Fruit fly (Drosophila melanogaster) whole organism, embryonic: ENCODE results near the gene CG12516.

Source experiments
- Ada2b ChIP-seq: fragments of 200-800 bp; sonication (Bioruptor generic); IDR thresholded peaks from 2 replicates; pipeline ENCODE4 v1.3.6; 2022; ENCODE audit warnings: missing biosample characterization, missing genetic modification characterization
- CG10267 ChIP-seq: fragments of 200-800 bp; sonication (Bioruptor generic); optimal IDR thresholded peaks from 2 replicates; lab custom pipeline; 2018; ENCODE audit warnings: missing biosample characterization, mild to moderate bottlenecking, missing genetic modification characterization, moderate library complexity
- CG11560 ChIP-seq: fragments of 200-800 bp; sonication (Bioruptor generic); IDR thresholded peaks from 3 replicates; pipeline ENCODE4 v1.3.6; 2022; ENCODE audit warnings: missing biosample characterization, missing genetic modification characterization
- CG12071 ChIP-seq: fragments of 200-800 bp; sonication (Bioruptor generic); optimal IDR thresholded peaks from 3 replicates; lab custom pipeline; 2018; ENCODE audit warnings: missing biosample characterization, mild to moderate bottlenecking, missing genetic modification characterization
- CG12659 ChIP-seq: fragments of 200-800 bp; sonication (Bioruptor generic); optimal IDR thresholded peaks from 3 replicates; lab custom pipeline; 2017; ENCODE audit warnings: mild to moderate bottlenecking, missing biosample characterization, missing genetic modification reagents, missing genetic modification characterization
- CG1603 ChIP-seq: fragments of 200-800 bp; sonication (Bioruptor generic); optimal IDR thresholded peaks from 2 replicates; lab custom pipeline; 2019; ENCODE audit warnings: missing biosample characterization, mild to moderate bottlenecking, missing genetic modification characterization, moderate library complexity
- CG16863 ChIP-seq: fragments of 200-800 bp; sonication (Bioruptor generic); optimal IDR thresholded peaks from 3 replicates; lab custom pipeline; 2016; ENCODE audit warnings: missing biosample characterization, missing genetic modification characterization
- CG18262 ChIP-seq: fragments of 200-800 bp; optimal IDR thresholded peaks from 3 replicates; lab custom pipeline; 2019; ENCODE audit warnings: missing biosample characterization, mild to moderate bottlenecking, missing genetic modification characterization, moderate library complexity
- CG2712 ChIP-seq: fragments of 200-800 bp; optimal IDR thresholded peaks from 3 replicates; lab custom pipeline; 2019; ENCODE audit warnings: missing biosample characterization, mild to moderate bottlenecking, missing genetic modification characterization, moderate library complexity
- CG31224 ChIP-seq: fragments of 200-800 bp; sonication (Bioruptor generic); IDR thresholded peaks from 2 replicates; pipeline ENCODE4 v1.3.6; 2022; ENCODE audit warnings: missing biosample characterization, missing genetic modification characterization
- CG42726 ChIP-seq: fragments of 200-800 bp; sonication (Bioruptor generic); IDR thresholded peaks from 2 replicates; pipeline ENCODE4 v1.3.6; 2022; ENCODE audit warnings: missing biosample characterization, missing genetic modification characterization; ENCODE audit not compliant: partially characterized antibody
- CG4424 ChIP-seq: fragments of 200-800 bp; sonication (Bioruptor generic); optimal IDR thresholded peaks from 3 replicates; lab custom pipeline; 2016; ENCODE audit warnings: missing biosample characterization, missing genetic modification characterization
- CG4820 ChIP-seq: fragments of 200-800 bp; sonication (Bioruptor generic); optimal IDR thresholded peaks from 3 replicates; lab custom pipeline; 2016; ENCODE audit warnings: missing biosample characterization, missing genetic modification characterization
- CG5180 ChIP-seq: fragments of 200-800 bp; sonication (Bioruptor generic); optimal IDR thresholded peaks from 3 replicates; lab custom pipeline; 2017; ENCODE audit warnings: missing biosample characterization, missing genetic modification characterization, mild to moderate bottlenecking, moderate library complexity, missing genetic modification reagents
- CG7839 ChIP-seq: fragments of 200-800 bp; sonication (Bioruptor generic); optimal IDR thresholded peaks from 3 replicates; lab custom pipeline; 2018; ENCODE audit warnings: missing biosample characterization, mild to moderate bottlenecking, missing genetic modification characterization, moderate library complexity
- CG7987 ChIP-seq: fragments of 200-800 bp; sonication (Bioruptor generic); optimal IDR thresholded peaks from 2 replicates; lab custom pipeline; 2018; ENCODE audit warnings: missing biosample characterization, mild to moderate bottlenecking, missing genetic modification characterization, moderate library complexity
- CG8290 ChIP-seq, 3 experiments: fragments of 200-800 bp; sonication (Bioruptor generic); optimal IDR thresholded peaks; 2 replicates each; lab custom pipeline; 2016 to 2019; ENCODE audit warnings: missing biosample characterization in 3 of 3, missing genetic modification characterization in 3 of 3, mild to moderate bottlenecking in 2 of 3, moderate library complexity in 1 of 3
- CG9932 ChIP-seq: fragments of 200-800 bp; sonication (Bioruptor generic); IDR thresholded peaks from 2 replicates; pipeline ENCODE4 v1.3.6; 2022; ENCODE audit warnings: missing biosample characterization, missing genetic modification characterization
- Chrac-16 ChIP-seq: fragments of 200-800 bp; sonication (Bioruptor generic); optimal IDR thresholded peaks from 3 replicates; lab custom pipeline; 2016; ENCODE audit warnings: missing biosample characterization, missing genetic modification characterization
- Dp ChIP-seq: fragments of 200-800 bp; sonication (Bioruptor generic); optimal IDR thresholded peaks from 2 replicates; lab custom pipeline; 2018; ENCODE audit warnings: missing biosample characterization, mild to moderate bottlenecking, missing genetic modification characterization, moderate library complexity
- Lhr ChIP-seq: fragments of 200-800 bp; sonication (Bioruptor generic); optimal IDR thresholded peaks from 3 replicates; lab custom pipeline; 2017; ENCODE audit warnings: mild to moderate bottlenecking, missing biosample characterization, missing genetic modification reagents, missing genetic modification characterization
- Nf-YC ChIP-seq: fragments of 200-800 bp; optimal IDR thresholded peaks from 3 replicates; lab custom pipeline; 2019; ENCODE audit warnings: missing biosample characterization, mild to moderate bottlenecking, missing genetic modification characterization, moderate library complexity
- Pdp1 ChIP-seq, 2 experiments: fragments of 200-800 bp; sonication (Bioruptor generic); optimal IDR thresholded peaks; 3 replicates each; lab custom pipeline; 2016; ENCODE audit warnings: missing biosample characterization in 2 of 2, missing genetic modification characterization in 2 of 2, mild to moderate bottlenecking in 1 of 2, moderate library complexity in 1 of 2
- Stat92E ChIP-seq, 3 experiments: fragments of >200 bp in 2 of 3; fragments of 200-800 bp in 1 of 3; sonication (Bioruptor generic) in 1 of 3; optimal IDR thresholded peaks; 2 replicates each; lab custom pipeline; 2017 to 2019; ENCODE audit warnings: missing biosample characterization in 3 of 3, missing genetic modification characterization in 3 of 3, mild to moderate bottlenecking in 1 of 3, moderate library complexity in 1 of 3
- Usf ChIP-seq: fragments of 200-800 bp; sonication (Bioruptor generic); optimal IDR thresholded peaks from 2 replicates; lab custom pipeline; 2017; ENCODE audit warnings: missing genotype, missing biosample characterization, missing genetic modification characterization
- abd-A ChIP-seq: fragments of 200-800 bp; sonication (Bioruptor generic); optimal IDR thresholded peaks from 3 replicates; lab custom pipeline; 2019; ENCODE audit warnings: missing biosample characterization, mild to moderate bottlenecking, missing genetic modification characterization, moderate library complexity
- aop ChIP-seq: fragments of 200-800 bp; sonication (Bioruptor generic); IDR thresholded peaks from 2 replicates; pipeline ENCODE4 v1.3.6; 2022; ENCODE audit warnings: missing biosample characterization, missing genetic modification characterization
- bbx ChIP-seq: fragments of 200-800 bp; sonication (Bioruptor generic); IDR thresholded peaks from 2 replicates; pipeline ENCODE4 v1.3.6; 2022; ENCODE audit warnings: missing biosample characterization, missing genetic modification characterization; ENCODE audit not compliant: partially characterized antibody
- br ChIP-seq: fragments of >200 bp; optimal IDR thresholded peaks from 2 replicates; lab custom pipeline; 2017
- chinmo ChIP-seq: fragments of 200-800 bp; sonication (Bioruptor generic); IDR thresholded peaks from 4 replicates; pipeline ENCODE4 v1.3.6; 2022; ENCODE audit warnings: missing biosample characterization, missing genetic modification characterization; ENCODE audit not compliant: partially characterized antibody
- crol ChIP-seq: fragments of 200-800 bp; sonication (Bioruptor generic); IDR thresholded peaks from 2 replicates; pipeline ENCODE4 v1.3.6; 2022; ENCODE audit warnings: missing biosample characterization, missing genetic modification characterization
- da ChIP-seq: fragments of 200-800 bp; sonication (Bioruptor generic); optimal IDR thresholded peaks from 2 replicates; lab custom pipeline; 2016; ENCODE audit warnings: missing biosample characterization, missing genetic modification characterization
- lov ChIP-seq, 2 experiments: fragments of 200-800 bp in 1 of 2; fragments of >200 bp in 1 of 2; sonication (Bioruptor generic) in 1 of 2; IDR thresholded peaks in 1 of 2; optimal IDR thresholded peaks in 1 of 2; 2 replicates in 1 of 2; 3 replicates in 1 of 2; pipeline versions ENCODE4 v1.3.6 to Lab custom; 2017 to 2022; ENCODE audit warnings: missing biosample characterization in 1 of 2, missing genetic modification characterization in 1 of 2
- maf-S ChIP-seq: fragments of 200-800 bp; sonication (Bioruptor generic); optimal IDR thresholded peaks from 2 replicates; lab custom pipeline; 2016; ENCODE audit warnings: missing biosample characterization, missing genetic modification characterization
- pb ChIP-seq: fragments of 200-800 bp; sonication (Bioruptor generic); optimal IDR thresholded peaks from 3 replicates; lab custom pipeline; 2016; ENCODE audit warnings: missing biosample characterization, missing genetic modification characterization
- peb ChIP-seq: fragments of 200-800 bp; sonication (Bioruptor generic); IDR thresholded peaks from 2 replicates; pipeline ENCODE4 v1.3.6; 2022; ENCODE audit warnings: missing biosample characterization, missing genetic modification characterization
- pho ChIP-seq: fragments of 200-800 bp; sonication (Bioruptor generic); optimal IDR thresholded peaks from 2 replicates; lab custom pipeline; 2016; ENCODE audit warnings: missing biosample characterization, missing genetic modification characterization
- pita ChIP-seq: fragments of 200-800 bp; sonication (Bioruptor generic); optimal IDR thresholded peaks from 2 replicates; lab custom pipeline; 2017; ENCODE audit warnings: missing biosample characterization, mild to moderate bottlenecking, missing genetic modification characterization
- pnt ChIP-seq: fragments of 200-800 bp; sonication (Bioruptor generic); optimal IDR thresholded peaks from 3 replicates; lab custom pipeline; 2016; ENCODE audit warnings: missing biosample characterization, missing genetic modification characterization
- ranshi ChIP-seq: fragments of 200-800 bp; sonication (Bioruptor generic); IDR thresholded peaks from 2 replicates; pipeline ENCODE4 v1.3.6; 2022; ENCODE audit warnings: missing biosample characterization, missing genetic modification characterization
- repo ChIP-seq: fragments of 200-800 bp; sonication (Bioruptor generic); optimal IDR thresholded peaks from 2 replicates; lab custom pipeline; 2016; ENCODE audit warnings: missing biosample characterization, missing genetic modification characterization
- slbo ChIP-seq: fragments of 200-800 bp; sonication (Bioruptor generic); IDR thresholded peaks from 2 replicates; pipeline ENCODE4 v1.3.6; 2022; ENCODE audit warnings: missing biosample characterization, missing genetic modification characterization
- stwl ChIP-seq: fragments of 200-800 bp; sonication (Bioruptor generic); optimal IDR thresholded peaks from 3 replicates; lab custom pipeline; 2018; ENCODE audit warnings: missing biosample characterization, mild to moderate bottlenecking, missing genetic modification characterization, moderate library complexity
- tup ChIP-seq: fragments of 200-800 bp; sonication (Bioruptor generic); optimal IDR thresholded peaks from 2 replicates; lab custom pipeline; 2016; ENCODE audit warnings: missing biosample characterization, mild to moderate bottlenecking, missing genetic modification characterization, moderate library complexity
- unpg ChIP-seq: fragments of 200-800 bp; sonication (Bioruptor generic); optimal IDR thresholded peaks from 3 replicates; lab custom pipeline; 2018; ENCODE audit warnings: missing biosample characterization, mild to moderate bottlenecking, missing genetic modification characterization, moderate library complexity
- wdn ChIP-seq: fragments of 200-800 bp; sonication (Bioruptor generic); IDR thresholded peaks from 2 replicates; pipeline ENCODE4 v1.3.6; 2022; ENCODE audit warnings: missing biosample characterization, missing genetic modification characterization
- zf30C ChIP-seq: fragments of 200-800 bp; sonication (Bioruptor generic); optimal IDR thresholded peaks from 3 replicates; lab custom pipeline; 2018; ENCODE audit warnings: missing biosample characterization, mild to moderate bottlenecking, missing genetic modification characterization

CG12516 gene

dm6 chr3R:28336046-28336771, 31.8 kb upstream of the CG12516 start, which contains the start of gene larp (continued):
- TF ChIP-seq CG5180 (GFP tag; lab: Kevin White, UChicago) (no peak), CG4424 (GFP tag; lab: Kevin White, UChicago) (peak; percentile 76), unpg (peak; percentile 47), pnt (GFP tag; lab: Kevin White, UChicago) (peak; percentile 18), abd-A (tag; lab: Kevin White, UChicago) (no peak), chinmo (peak; percentile 53; the same call in 2 of the 4 replicates), crol (GFP tag; lab: Robert Waterston, UW) (0 out of 2 replicates have a peak, but pooled peaks have one; percentile 15), CG9932 (GFP tag; lab: Robert Waterston, UW) (peak; percentile 94), CG4820 (GFP tag; lab: Kevin White, UChicago) (peak; percentile 39), pho (GFP tag; lab: Kevin White, UChicago) (peak; percentile 70), tup (GFP tag; lab: Kevin White, UChicago) (peak; percentile 38), bbx (GFP tag; lab: Robert Waterston, UW) (peak; percentile 97), CG16863 (GFP tag; lab: Kevin White, UChicago) (peak; percentile 40), peb (no peak), aop (GFP tag; lab: Robert Waterston, UW) (peak; percentile 31; the same call in 1 of the 2 replicates), CG12071 (GFP tag; lab: Kevin White, UChicago) (no peak), Pdp1 (GFP tag; optimal IDR thresholded peaks at IDR 0.05; lab: Kevin White, UChicago) (peak; percentile 68 to 76), ranshi (GFP tag; lab: Robert Waterston, UW) (peak; percentile 79), stwl (tag; lab: Kevin White, UChicago) (peak; percentile 55), CG10267 (tag; lab: Kevin White, UChicago) (peak; percentile 39), lov (optimal IDR thresholded peaks at IDR 0.05; lab: Kevin White, UChicago) (no peak), lov (GFP tag; IDR thresholded peaks at IDR 0.05; lab: Robert Waterston, UW) (0 out of 3 replicates have a peak, but pooled peaks have one; percentile 28), br (lab: Kevin White, UChicago) (no peak), CG42726 (peak; percentile 97), CG12659 (GFP tag; lab: Kevin White, UChicago) (peak; percentile 77), CG31224 (GFP tag; lab: Robert Waterston, UW) (peak; percentile 50; the same call in 1 of the 2 replicates), Stat92E (GFP tag; optimal IDR thresholded peaks at IDR 0.05; lab: Kevin White, UChicago) (no peak), Usf (peak; percentile 53), CG8290 (GFP tag; optimal IDR thresholded peaks at IDR 0.05; lab: Kevin White, UChicago) (peak; percentile 49), CG8290 (tag; optimal IDR thresholded peaks at IDR 0.05; lab: Kevin White, UChicago) (peak in 1 of 2 experiments; percentile 72), repo (GFP tag; lab: Kevin White, UChicago) (no peak), CG11560 (peak; percentile 47; the same call in 1 of the 3 replicates), Ada2b (GFP tag; lab: Robert Waterston, UW) (peak; percentile 56), Chrac-16 (GFP tag; lab: Kevin White, UChicago) (peak; percentile 75), da (GFP tag; lab: Kevin White, UChicago) (peak; percentile 27), pb (no peak), pita (GFP tag; lab: Kevin White, UChicago) (no peak), maf-S (GFP tag; lab: Kevin White, UChicago) (peak; percentile 46), zf30C (no peak), CG2712 (tag; lab: Kevin White, UChicago) (peak; percentile 67), Dp (GFP tag; lab: Kevin White, UChicago) (peak; percentile 71), CG18262 (tag; lab: Kevin White, UChicago) (peak; percentile 51), wdn (GFP tag; lab: Robert Waterston, UW) (peak; percentile 61), slbo (GFP tag; lab: Robert Waterston, UW) (peak; percentile 92), CG7839 (peak; percentile 57), CG1603 (tag; lab: Kevin White, UChicago) (peak; percentile 76), CG7987 (GFP tag; lab: Kevin White, UChicago) (no peak), Lhr (GFP tag; lab: Kevin White, UChicago) (peak; percentile 30), Nf-YC (peak; percentile 51)
